Fruit fly (Drosophila melanogaster): ENCODE results near the gene Ppt1.

dm6 chrX:8709234-8709843 is 19.3 kb upstream of the Ppt1 start, which contains the start of gene Hexo2:
- peak; percentile 33 for TF ChIP-seq ovo (GFP tag; optimal IDR thresholded peaks at IDR 0.05)
- peak; percentile 36 for TF ChIP-seq Clk (GFP tag; optimal IDR thresholded peaks at IDR 0.05)
- TF ChIP-seq pad (GFP tag; optimal IDR thresholded peaks at IDR 0.05), result peak; percentile 88
- no peak for TF ChIP-seq kay (GFP tag; ENCODE audit: borderline replicate concordance)
- peak; percentile 88 for TF ChIP-seq CG14711 (tag; optimal IDR thresholded peaks at IDR 0.05)
